Fruit fly (Drosophila melanogaster): Measurements from ENCODE around the gene CG13998.

CG13998 gene

dm6 chr2L:5972005-5972404, 15.4 kb upstream of the CG13998 start (continued):
- TF ChIP-seq ewg (GFP tag; optimal IDR thresholded peaks at IDR 0.05) (peak; percentile 14), CrebB (tag; optimal IDR thresholded peaks at IDR 0.05) (no peak), pzg (GFP tag; optimal IDR thresholded peaks at IDR 0.05) (no peak), Mes4 (GFP tag; optimal IDR thresholded peaks at IDR 0.05) (no peak), CG17912 (GFP tag; optimal IDR thresholded peaks at IDR 0.05) (no peak), CG18599 (GFP tag; optimal IDR thresholded peaks at IDR 0.05) (peak; percentile 49), CG4617 (GFP tag; optimal IDR thresholded peaks at IDR 0.05; ENCODE audit: borderline replicate concordance) (no peak), BtbVII (GFP tag; optimal IDR thresholded peaks at IDR 0.05) (no peak), dan (GFP tag; IDR thresholded peaks at IDR 0.05) (no peak), CG6175 (GFP tag; IDR thresholded peaks at IDR 0.05) (no peak), so (GFP tag; IDR thresholded peaks at IDR 0.05) (peak; percentile 73; the same call in 2 of the 3 replicates), CG1832 (GFP tag; optimal IDR thresholded peaks at IDR 0.05) (no peak), Xrp1 (GFP tag; IDR thresholded peaks at IDR 0.05) (0 out of 2 replicates have a peak, but pooled peaks have one; percentile 43), emc (GFP tag; optimal IDR thresholded peaks at IDR 0.05) (no peak), Fer1 (GFP tag; optimal IDR thresholded peaks at IDR 0.05) (no peak), CG18619 (GFP tag; optimal IDR thresholded peaks at IDR 0.05) (peak; percentile 19), sens (GFP tag) (peak; percentile 83), CG10267 (tag; optimal IDR thresholded peaks at IDR 0.05) (no peak), CG16815 (GFP tag; optimal IDR thresholded peaks at IDR 0.05) (peak; percentile 9), Hr51 (GFP tag; optimal IDR thresholded peaks at IDR 0.05) (peak; percentile 7 to 54), CG11398 (GFP tag; optimal IDR thresholded peaks at IDR 0.05) (no peak), HLH3B (GFP tag; IDR thresholded peaks at IDR 0.05) (peak; percentile 26; the same call in 1 of the 2 replicates), Stat92E (GFP tag; optimal IDR thresholded peaks at IDR 0.05) (no peak), h (optimal IDR thresholded peaks at IDR 0.05) (no peak), tin (GFP tag; optimal IDR thresholded peaks at IDR 0.05) (no peak), run (tag; optimal IDR thresholded peaks at IDR 0.05) (no peak), sd (tag; optimal IDR thresholded peaks at IDR 0.05) (no peak), CG4282 (GFP tag; optimal IDR thresholded peaks at IDR 0.05) (no peak), Lpt (GFP tag; optimal IDR thresholded peaks at IDR 0.05) (no peak), B-H2 (GFP tag; optimal IDR thresholded peaks at IDR 0.05) (no peak), otp (GFP tag; IDR thresholded peaks at IDR 0.05) (0 out of 3 replicates have a peak, but pooled peaks have one; percentile 45), unc-4 (GFP tag; IDR thresholded peaks at IDR 0.05; ENCODE audit: partially characterized antibody) (no peak), CG8944 (GFP tag; optimal IDR thresholded peaks at IDR 0.05) (no peak), Hsf (GFP tag; optimal IDR thresholded peaks at IDR 0.05) (peak; percentile 12), Sry-δ (GFP tag; optimal IDR thresholded peaks at IDR 0.05) (no peak), jing (GFP tag; optimal IDR thresholded peaks at IDR 0.05) (no peak), Deaf1 (tag; optimal IDR thresholded peaks at IDR 0.05) (no peak), tx (GFP tag; optimal IDR thresholded peaks at IDR 0.05) (no peak), ase (GFP tag; IDR thresholded peaks at IDR 0.05) (no peak), CG6854 (GFP tag; optimal IDR thresholded peaks at IDR 0.05) (no peak), Awh (GFP tag; IDR thresholded peaks at IDR 0.05) (no peak), ap (GFP tag; IDR thresholded peaks at IDR 0.05) (no peak), en (GFP tag; optimal IDR thresholded peaks at IDR 0.05) (no peak), Opbp (GFP tag; IDR thresholded peaks at IDR 0.05; ENCODE audit: partially characterized antibody) (no peak), Oaz (GFP tag; IDR thresholded peaks at IDR 0.05) (no peak), CG16779 (GFP tag; IDR thresholded peaks at IDR 0.05) (no peak), jigr1 (GFP tag; IDR thresholded peaks at IDR 0.05) (no peak), CG30020 (tag; optimal IDR thresholded peaks at IDR 0.05) (no peak), Dad (GFP tag; optimal IDR thresholded peaks at IDR 0.05) (peak; percentile 25), pho (GFP tag; optimal IDR thresholded peaks at IDR 0.05) (no peak), grau (tag; optimal IDR thresholded peaks at IDR 0.05) (peak; percentile 53), Ssrp (tag; optimal IDR thresholded peaks at IDR 0.05) (peak; percentile 2)

Measured in whole organism, embryonic.